Fruit fly (Drosophila melanogaster): Measurements from ENCODE around the gene promL.

The promL gene

dm6 chr3L:3127544-3127943 lies at the start of gene promL (continued):
- TF ChIP-seq ATbp (GFP tag; optimal IDR thresholded peaks at IDR 0.05) (peak; percentile 55), nau (GFP tag; optimal IDR thresholded peaks at IDR 0.05) (peak; percentile 69), Dad (GFP tag; optimal IDR thresholded peaks at IDR 0.05) (peak; percentile 13), CG18619 (GFP tag; optimal IDR thresholded peaks at IDR 0.05) (peak; percentile 64), pita (GFP tag; optimal IDR thresholded peaks at IDR 0.05) (peak; percentile 28), unpg (GFP tag; optimal IDR thresholded peaks at IDR 0.05) (peak; percentile 61), p53 (GFP tag; optimal IDR thresholded peaks at IDR 0.05) (peak; percentile 42), Side (GFP tag; optimal IDR thresholded peaks at IDR 0.05) (peak; percentile 57), CG6175 (GFP tag; IDR thresholded peaks at IDR 0.05) (no peak), CG1529 (GFP tag; optimal IDR thresholded peaks at IDR 0.05) (peak; percentile 7), Hr78 (GFP tag; optimal IDR thresholded peaks at IDR 0.05) (no peak), CG6683 (GFP tag; optimal IDR thresholded peaks at IDR 0.05) (no peak), ERR (GFP tag; optimal IDR thresholded peaks at IDR 0.05) (peak; percentile 12), CG4854 (GFP tag; optimal IDR thresholded peaks at IDR 0.05) (peak; percentile 18), gsb (GFP tag; IDR thresholded peaks at IDR 0.05) (no peak), CG32772 (GFP tag; IDR thresholded peaks at IDR 0.05) (no peak), pum (GFP tag; optimal IDR thresholded peaks at IDR 0.05) (peak; percentile 16), mam (GFP tag; optimal IDR thresholded peaks at IDR 0.05) (no peak), h (optimal IDR thresholded peaks at IDR 0.05) (no peak), CG34376 (GFP tag; optimal IDR thresholded peaks at IDR 0.05) (peak; percentile 75), Asciz (GFP tag; optimal IDR thresholded peaks at IDR 0.05) (peak; percentile 50), Nf-YC (tag; optimal IDR thresholded peaks at IDR 0.05) (peak; percentile 59), Sry-β (GFP tag; optimal IDR thresholded peaks at IDR 0.05) (no peak), her (GFP tag; optimal IDR thresholded peaks at IDR 0.05) (no peak), CG12236 (GFP tag; optimal IDR thresholded peaks at IDR 0.05) (peak; percentile 6), sna (GFP tag; IDR thresholded peaks at IDR 0.05; ENCODE audit: partially characterized antibody) (no peak), stc (GFP tag; IDR thresholded peaks at IDR 0.05) (no peak), CG8290 (GFP tag; optimal IDR thresholded peaks at IDR 0.05) (peak; percentile 42), CG8290 (tag; optimal IDR thresholded peaks at IDR 0.05) (peak in 1 of 2 experiments; percentile 67), CG17385 (GFP tag; optimal IDR thresholded peaks at IDR 0.05) (peak; percentile 48), CG10267 (tag; optimal IDR thresholded peaks at IDR 0.05) (peak; percentile 69), ranshi (GFP tag; IDR thresholded peaks at IDR 0.05) (no peak; the same call in 1 of the 2 replicates), CG9609 (GFP tag; optimal IDR thresholded peaks at IDR 0.05) (no peak), nom (GFP tag; optimal IDR thresholded peaks at IDR 0.05) (peak; percentile 66), nmo (GFP tag; optimal IDR thresholded peaks at IDR 0.05) (peak; percentile 65), Awh (GFP tag; IDR thresholded peaks at IDR 0.05) (no peak), lmd (GFP tag; IDR thresholded peaks at IDR 0.05) (no peak), jigr1 (GFP tag; IDR thresholded peaks at IDR 0.05) (no peak), CG30431 (GFP tag; optimal IDR thresholded peaks at IDR 0.05) (no peak), CG2202 (tag; optimal IDR thresholded peaks at IDR 0.05) (peak; percentile 2), Dfd (GFP tag; optimal IDR thresholded peaks at IDR 0.05) (no peak), Dip3 (GFP tag; optimal IDR thresholded peaks at IDR 0.05) (no peak), CG6791 (GFP tag; IDR thresholded peaks at IDR 0.05; ENCODE audit: partially characterized antibody) (0 out of 3 replicates have a peak, but pooled peaks have one; percentile 18), CG10431 (GFP tag; optimal IDR thresholded peaks at IDR 0.05) (peak; percentile 66), CG4404 (GFP tag; IDR thresholded peaks at IDR 0.05) (no peak), Doc3 (GFP tag; IDR thresholded peaks at IDR 0.05; ENCODE audit: partially characterized antibody) (no peak), ap (GFP tag; IDR thresholded peaks at IDR 0.05) (no peak), CG7786 (GFP tag; optimal IDR thresholded peaks at IDR 0.05) (peak; percentile 27), da (GFP tag; optimal IDR thresholded peaks at IDR 0.05) (no peak), CG12744 (GFP tag; optimal IDR thresholded peaks at IDR 0.05) (peak; percentile 48), peb (GFP tag; IDR thresholded peaks at IDR 0.05) (no peak), kay (GFP tag; optimal IDR thresholded peaks at IDR 0.05) (no peak)
